Worm (Caenorhabditis elegans): ENCODE measurements around the gene F23A7.8.

Gene F23A7.8

ce11 chrX:16163402-16163801 is 49.8 kb upstream of the F23A7.8 start, which contains the start of gene F09C8.1 (continued):
- peak in 1 of 2 experiments; percentile 86 for TF ChIP-seq mdl-1 (tag; optimal IDR thresholded peaks at IDR 0.05)
- no peak for TF ChIP-seq ceh-44 (GFP tag; IDR thresholded peaks at IDR 0.05)

DNA sequence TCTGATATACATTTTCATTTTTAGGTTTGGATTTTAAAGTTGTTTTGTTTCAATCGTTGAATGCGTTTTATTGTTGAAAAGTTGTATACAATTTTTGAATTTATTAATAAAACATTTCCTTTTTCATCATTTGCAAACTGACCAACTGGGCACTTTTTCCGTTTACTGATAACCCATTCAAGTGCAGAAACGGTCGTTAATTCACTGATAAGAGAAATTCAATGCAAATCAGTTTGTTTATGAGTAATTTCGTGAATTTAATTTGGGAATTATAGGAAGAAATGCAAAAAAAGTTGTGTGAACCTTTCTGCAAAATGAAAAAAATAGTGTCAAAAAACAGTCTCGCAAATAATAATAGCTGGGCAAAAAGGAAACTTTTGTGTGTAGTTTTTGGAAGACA is 46.7 kb upstream of the F23A7.8 start:
- peak; percentile 2 for TF ChIP-seq nhr-77 (tag; optimal IDR thresholded peaks at IDR 0.05)
- TF ChIP-seq nhr-28 (tag; optimal IDR thresholded peaks at IDR 0.05): peak; percentile 74
- TF ChIP-seq F44E2.7 (GFP tag; IDR thresholded peaks at IDR 0.05): no peak
- TF ChIP-seq pqm-1 (tag; optimal IDR thresholded peaks at IDR 0.05): peak; percentile 90
- peak; percentile 32 for TF ChIP-seq dmd-6 (GFP tag; IDR thresholded peaks at IDR 0.05)
- TF ChIP-seq php-3 (GFP tag; IDR thresholded peaks at IDR 0.05): peak; percentile 54; the same call in 1 of the 2 replicates
- no peak for TF ChIP-seq daf-16 (GFP tag; optimal IDR thresholded peaks at IDR 0.05)
- peak; percentile 52 for TF ChIP-seq daf-16 (tag; optimal IDR thresholded peaks at IDR 0.05)
- TF ChIP-seq nhr-10 (tag; optimal IDR thresholded peaks at IDR 0.05): no peak

DNA sequence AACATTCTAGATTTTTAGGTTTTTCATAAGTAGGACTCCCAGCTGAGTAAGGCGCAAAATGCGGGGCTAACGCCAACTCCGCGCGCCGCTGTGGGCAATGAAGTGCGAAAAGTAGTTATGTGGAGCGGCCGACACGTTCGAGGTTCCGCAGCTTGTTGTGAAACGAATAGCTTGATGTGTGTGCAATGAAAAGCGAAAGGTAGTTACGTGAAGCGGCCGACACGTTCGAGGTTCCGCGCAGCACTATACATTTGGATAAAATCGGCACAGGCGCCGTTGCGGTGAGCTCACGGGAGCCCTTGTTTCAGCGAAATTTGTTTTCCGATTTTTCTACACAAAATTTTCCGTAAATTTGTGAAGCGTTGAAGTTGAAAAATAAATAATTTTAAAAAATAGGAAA is 46.2 kb upstream of the F23A7.8 start:
- TF ChIP-seq F10B5.3 (tag; optimal IDR thresholded peaks at IDR 0.05): no peak
- TF ChIP-seq Y105C5A.15 (GFP tag; IDR thresholded peaks at IDR 0.05): 0 out of 2 replicates have a peak, but pooled peaks have one; percentile 8

DNA sequence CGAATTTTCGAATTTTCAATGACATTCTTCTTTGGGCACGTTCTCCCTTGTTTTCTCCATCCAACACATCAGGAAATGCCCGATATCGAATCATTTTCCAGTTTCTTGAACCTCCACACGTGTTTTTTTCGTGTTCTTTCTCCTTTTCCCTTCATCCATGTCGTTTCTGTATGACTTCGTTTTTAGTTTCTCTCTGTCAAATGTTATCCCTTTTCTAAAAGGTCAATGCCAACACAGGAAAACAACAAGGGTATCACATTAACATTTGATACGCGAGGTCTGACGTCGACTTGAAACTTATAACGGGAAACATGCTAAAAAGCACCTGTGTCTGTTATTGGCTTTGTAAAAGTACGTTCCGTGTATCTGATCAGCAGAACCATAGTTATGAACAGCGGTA is 40.3 kb upstream of the F23A7.8 start:
- no peak for TF ChIP-seq mxl-3 (GFP tag; optimal IDR thresholded peaks at IDR 0.05)
- TF ChIP-seq nhr-48 (tag; optimal IDR thresholded peaks at IDR 0.05): peak; percentile 18
- TF ChIP-seq unc-62 (GFP tag; optimal IDR thresholded peaks at IDR 0.05 in 1 of 2): peak in 1 of 2 experiments; percentile 92
- no peak for TF ChIP-seq unc-62 (tag; optimal IDR thresholded peaks at IDR 0.05)
- TF ChIP-seq hlh-30 (tag; optimal IDR thresholded peaks at IDR 0.05; ENCODE audit: insufficient read depth): peak; percentile 40
- no peak for TF ChIP-seq snpc-1.2 (GFP tag; IDR thresholded peaks at IDR 0.05)
- peak; percentile 42 for TF ChIP-seq nhr-28 (tag; optimal IDR thresholded peaks at IDR 0.05)
- TF ChIP-seq mdl-1 (tag; optimal IDR thresholded peaks at IDR 0.05): peak in 1 of 2 experiments; percentile 30

DNA sequence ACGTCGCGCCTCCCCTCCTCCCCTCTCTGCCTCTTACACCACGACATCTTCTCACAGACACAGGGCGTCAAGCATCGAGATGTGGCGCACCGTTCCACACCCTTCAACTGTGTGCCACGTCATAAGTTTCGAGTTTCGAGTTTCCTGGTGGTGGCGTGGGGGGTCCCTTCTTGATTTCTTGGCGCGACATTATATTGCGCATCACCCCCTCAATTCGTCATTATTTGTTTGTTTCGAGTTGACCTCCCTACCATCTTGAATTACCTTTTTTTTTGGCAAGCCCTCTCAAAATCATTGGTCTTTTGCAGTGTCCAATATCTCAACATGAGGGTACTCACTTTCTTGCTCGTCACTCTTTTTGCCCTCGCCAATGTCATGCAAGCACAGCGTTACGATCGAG is 29.1 kb upstream of the F23A7.8 start, which contains the start of gene nlp-67:
Gene nlp-67 (plus strand): TSS at position 301 of the 400 bp plus-strand sequence.
- 0 out of 2 replicates have a peak, but pooled peaks have one; percentile 40 for TF ChIP-seq egl-43 (GFP tag; IDR thresholded peaks at IDR 0.05)
- TF ChIP-seq php-3 (GFP tag; IDR thresholded peaks at IDR 0.05): 0 out of 2 replicates have a peak, but pooled peaks have one; percentile 16
- TF ChIP-seq ces-1 (GFP tag; optimal IDR thresholded peaks at IDR 0.05): no peak
- TF ChIP-seq ceh-82 (tag; optimal IDR thresholded peaks at IDR 0.05): no peak
- peak; percentile 2 for TF ChIP-seq aha-1 (tag)

DNA sequence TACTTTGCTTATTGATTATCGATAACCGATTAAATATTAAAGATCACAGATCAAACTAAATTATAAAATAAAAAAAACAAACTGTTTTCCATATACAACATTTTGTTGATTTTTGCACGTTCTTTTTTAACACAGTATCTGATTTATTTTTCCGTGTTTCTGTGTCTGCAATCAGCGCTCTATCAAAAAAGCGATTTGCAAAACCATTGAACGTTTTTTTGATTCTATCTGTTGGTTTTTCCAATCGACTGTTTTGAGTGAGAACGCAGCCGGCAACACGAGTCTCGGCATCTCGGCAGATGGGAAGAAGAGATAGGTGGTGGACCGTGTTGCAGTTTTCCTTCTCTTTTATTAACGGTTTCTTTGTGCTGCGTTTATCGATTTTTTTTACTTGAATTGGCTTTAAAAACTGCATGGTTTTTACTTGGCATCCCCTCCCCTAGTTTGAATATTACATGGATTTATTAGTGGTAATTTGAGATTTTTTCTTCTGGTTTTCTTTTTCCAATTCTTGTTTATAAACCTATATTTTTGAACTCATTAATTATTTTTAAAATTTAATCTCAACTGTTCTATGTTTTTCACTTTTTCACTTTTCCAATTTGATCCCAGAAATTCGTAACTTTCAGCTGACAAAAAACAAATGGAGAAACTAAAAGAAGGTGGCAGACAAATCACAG is 23.8 kb upstream of the F23A7.8 start, which contains the start of gene slc-25A21:
Gene slc-25A21 (plus strand): TSS at position 630 of the 680 bp plus-strand sequence.
- TF ChIP-seq nhr-28 (tag; optimal IDR thresholded peaks at IDR 0.05): peak; percentile 14
- TF ChIP-seq dmd-6 (GFP tag; IDR thresholded peaks at IDR 0.05): peak; percentile 9; the same call in 1 of the 2 replicates
- TF ChIP-seq mes-2 (tag; optimal IDR thresholded peaks at IDR 0.05; ENCODE audit: poor library complexity, severe bottlenecking): no peak
- peak in 1 of 2 experiments; percentile 30 for TF ChIP-seq mdl-1 (tag; optimal IDR thresholded peaks at IDR 0.05)
- no peak for TF ChIP-seq unc-130 (GFP tag; optimal IDR thresholded peaks at IDR 0.05)
- no peak for TF ChIP-seq nhr-41 (GFP tag; IDR thresholded peaks at IDR 0.05)
- TF ChIP-seq daf-16 (GFP tag; optimal IDR thresholded peaks at IDR 0.05): no peak
- TF ChIP-seq daf-16 (tag; optimal IDR thresholded peaks at IDR 0.05): peak; percentile 22

- TF ChIP-seq jun-1 (tag; optimal IDR thresholded peaks at IDR 0.05): no peak
- TF ChIP-seq R02D3.7 (tag; optimal IDR thresholded peaks at IDR 0.05): no peak
- TF ChIP-seq pha-4 (GFP tag; IDR thresholded peaks at IDR 0.05): peak; percentile 59; the same call in 1 of the 2 replicates
- no peak for TF ChIP-seq pha-4 (tag; optimal IDR thresholded peaks at IDR 0.05)
- no peak for TF ChIP-seq daf-8 (GFP tag; IDR thresholded peaks at IDR 0.05)
- TF ChIP-seq rbr-2 (tag; optimal IDR thresholded peaks at IDR 0.05): no peak
- TF ChIP-seq ztf-11 (tag; optimal IDR thresholded peaks at IDR 0.05): no peak
- peak; percentile 77 for TF ChIP-seq lin-1 (GFP tag; IDR thresholded peaks at IDR 0.05)
- no peak for TF ChIP-seq zip-11 (GFP tag; IDR thresholded peaks at IDR 0.05)
- TF ChIP-seq saeg-2 (GFP tag; IDR thresholded peaks at IDR 0.05): no peak
- no peak for TF ChIP-seq fkh-10 (GFP tag; optimal IDR thresholded peaks at IDR 0.05)
- TF ChIP-seq spr-3 (GFP tag; optimal IDR thresholded peaks at IDR 0.05): no peak
- no peak for TF ChIP-seq D1046.2 (GFP tag; IDR thresholded peaks at IDR 0.05)
- peak; percentile 94 for TF ChIP-seq hlh-11 (tag; optimal IDR thresholded peaks at IDR 0.05)
Measured at ce11 chrX:16192574-16192973, 20.6 kb upstream of the F23A7.8 start.
